Fruit fly (Drosophila melanogaster) whole organism, embryonic: ENCODE data around the gene teq.

Source experiments
- CG10979 ChIP-seq: fragments of 200-800 bp; sonication (Bioruptor generic); optimal IDR thresholded peaks from 2 replicates; lab custom pipeline; 2018; ENCODE audit warnings: missing biosample characterization, mild to moderate bottlenecking, missing genetic modification characterization, moderate library complexity
- CG12155 ChIP-seq: fragments of 200-800 bp; sonication (Bioruptor generic); optimal IDR thresholded peaks from 3 replicates; lab custom pipeline; 2016; ENCODE audit warnings: missing biosample characterization, missing genetic modification characterization
- CG12744 ChIP-seq: fragments of 200-800 bp; sonication (Bioruptor generic); optimal IDR thresholded peaks from 2 replicates; lab custom pipeline; 2016; ENCODE audit warnings: missing biosample characterization, missing genetic modification characterization
- CG13424 ChIP-seq: fragments of 200-800 bp; sonication (Bioruptor generic); optimal IDR thresholded peaks from 2 replicates; lab custom pipeline; 2019; ENCODE audit warnings: missing biosample characterization, mild to moderate bottlenecking, missing genetic modification characterization, moderate library complexity
- CG13624 ChIP-seq: fragments of 200-800 bp; sonication (Bioruptor generic); optimal IDR thresholded peaks from 2 replicates; lab custom pipeline; 2016; ENCODE audit warnings: missing biosample characterization, missing genetic modification characterization
- CG14710 ChIP-seq: fragments of 200-800 bp; sonication (Bioruptor generic); optimal IDR thresholded peaks from 3 replicates; lab custom pipeline; 2019; ENCODE audit warnings: missing biosample characterization, mild to moderate bottlenecking, missing genetic modification characterization, moderate library complexity
- CG18476 ChIP-seq: fragments of 200-800 bp; sonication (Bioruptor generic); optimal IDR thresholded peaks from 2 replicates; lab custom pipeline; 2016; ENCODE audit warnings: missing biosample characterization, mild to moderate bottlenecking, missing genetic modification characterization
- CG18764 ChIP-seq: fragments of 200-800 bp; sonication (Bioruptor generic); optimal IDR thresholded peaks from 3 replicates; lab custom pipeline; 2016; ENCODE audit warnings: missing biosample characterization, missing genetic modification characterization
- CG2678 ChIP-seq: fragments of 200-800 bp; sonication (Bioruptor generic); optimal IDR thresholded peaks from 3 replicates; lab custom pipeline; 2019; ENCODE audit warnings: missing biosample characterization, mild to moderate bottlenecking, missing genetic modification characterization, moderate library complexity
- CG31441 ChIP-seq: fragments of 200-800 bp; sonication (Bioruptor generic); IDR thresholded peaks from 2 replicates; pipeline ENCODE4 v1.3.6; 2022; ENCODE audit warnings: missing biosample characterization, missing genetic modification characterization
- CG33557 ChIP-seq: fragments of 200-800 bp; sonication (Bioruptor generic); optimal IDR thresholded peaks from 2 replicates; lab custom pipeline; 2019; ENCODE audit warnings: missing biosample characterization, mild to moderate bottlenecking, missing genetic modification characterization, moderate library complexity
- CG3407 ChIP-seq: fragments of 200-800 bp; sonication (Bioruptor generic); optimal IDR thresholded peaks from 2 replicates; lab custom pipeline; 2018; ENCODE audit warnings: missing biosample characterization, mild to moderate bottlenecking, missing genetic modification characterization
- CG3847 ChIP-seq: fragments of 200-800 bp; sonication (Bioruptor generic); IDR thresholded peaks from 2 replicates; pipeline ENCODE4 v1.3.6; 2022; ENCODE audit warnings: missing biosample characterization, missing genetic modification characterization
- CG4424 ChIP-seq: fragments of 200-800 bp; sonication (Bioruptor generic); optimal IDR thresholded peaks from 3 replicates; lab custom pipeline; 2016; ENCODE audit warnings: missing biosample characterization, missing genetic modification characterization
- CG6854 ChIP-seq: fragments of 200-800 bp; sonication (Bioruptor generic); optimal IDR thresholded peaks from 3 replicates; lab custom pipeline; 2017; ENCODE audit warnings: missing biosample characterization, mild to moderate bottlenecking, missing genetic modification characterization
- CG7372 ChIP-seq: fragments of 200-800 bp; sonication (Bioruptor generic); IDR thresholded peaks from 2 replicates; pipeline ENCODE4 v1.3.6; 2022; ENCODE audit warnings: missing biosample characterization, missing genetic modification characterization
- CG7556 ChIP-seq: fragments of 200-800 bp; sonication (Bioruptor generic); optimal IDR thresholded peaks from 2 replicates; lab custom pipeline; 2017; ENCODE audit warnings: missing biosample characterization, mild to moderate bottlenecking, missing genetic modification characterization
- CG8388 ChIP-seq: fragments of 200-800 bp; sonication (Bioruptor generic); optimal IDR thresholded peaks from 2 replicates; lab custom pipeline; 2019; ENCODE audit warnings: missing biosample characterization, mild to moderate bottlenecking, missing genetic modification characterization, moderate library complexity
- CG8765 ChIP-seq: fragments of 200-800 bp; sonication (Bioruptor generic); IDR thresholded peaks from 2 replicates; pipeline ENCODE4 v1.3.6; 2022; ENCODE audit warnings: missing biosample characterization, missing genetic modification characterization
- D19B ChIP-seq: fragments of 200-800 bp; sonication (Bioruptor generic); optimal IDR thresholded peaks from 2 replicates; lab custom pipeline; 2017; ENCODE audit warnings: missing biosample characterization, mild to moderate bottlenecking, missing genetic modification characterization
- Dbx ChIP-seq: fragments of 200-800 bp; sonication (Bioruptor generic); IDR thresholded peaks from 3 replicates; pipeline ENCODE4 v1.3.6; 2022; ENCODE audit warnings: missing biosample characterization, missing genetic modification characterization
- Dp ChIP-seq: fragments of 200-800 bp; sonication (Bioruptor generic); optimal IDR thresholded peaks from 2 replicates; lab custom pipeline; 2018; ENCODE audit warnings: missing biosample characterization, mild to moderate bottlenecking, missing genetic modification characterization, moderate library complexity
- Hsf ChIP-seq: fragments of 200-800 bp; sonication (Bioruptor generic); optimal IDR thresholded peaks from 3 replicates; lab custom pipeline; 2016; ENCODE audit warnings: missing biosample characterization, missing genetic modification characterization
- Jarid2 ChIP-seq: fragments of 200-800 bp; sonication (Bioruptor generic); optimal IDR thresholded peaks from 3 replicates; lab custom pipeline; 2017; ENCODE audit warnings: mild to moderate bottlenecking, missing biosample characterization, missing genetic modification reagents, missing genetic modification characterization
- Myb ChIP-seq: fragments of 200-800 bp; sonication (Bioruptor generic); optimal IDR thresholded peaks from 2 replicates; lab custom pipeline; 2016; ENCODE audit warnings: missing biosample characterization, missing genetic modification characterization
- NC2α ChIP-seq: fragments of 200-800 bp; sonication (Bioruptor generic); optimal IDR thresholded peaks from 2 replicates; lab custom pipeline; 2016; ENCODE audit warnings: missing biosample characterization, missing genetic modification characterization
- NK7.1 ChIP-seq: fragments of 200-800 bp; sonication (Bioruptor generic); optimal IDR thresholded peaks from 3 replicates; lab custom pipeline; 2016; ENCODE audit warnings: missing biosample characterization, missing genetic modification characterization
- Side ChIP-seq: fragments of 200-800 bp; sonication (Bioruptor generic); optimal IDR thresholded peaks from 2 replicates; lab custom pipeline; 2016; ENCODE audit warnings: missing biosample characterization, missing genetic modification characterization
- Sry-δ ChIP-seq: fragments of 200-800 bp; sonication (Bioruptor generic); optimal IDR thresholded peaks from 2 replicates; lab custom pipeline; 2016; ENCODE audit warnings: missing biosample characterization, missing genetic modification characterization
- TFAM ChIP-seq: fragments of 200-800 bp; sonication (Bioruptor generic); optimal IDR thresholded peaks from 2 replicates; lab custom pipeline; 2017; ENCODE audit warnings: missing biosample characterization, missing genetic modification characterization, inconsistent platforms
- ab ChIP-seq: fragments of 200-800 bp; sonication (Bioruptor generic); optimal IDR thresholded peaks from 2 replicates; lab custom pipeline; 2016; ENCODE audit warnings: missing biosample characterization, missing genetic modification characterization
- ac ChIP-seq: fragments of 200-800 bp; sonication (Bioruptor generic); optimal IDR thresholded peaks from 3 replicates; lab custom pipeline; 2017; ENCODE audit warnings: missing biosample characterization, mild to moderate bottlenecking, missing genetic modification characterization
- bab2 ChIP-seq: fragments of 200-800 bp; sonication (Bioruptor generic); optimal IDR thresholded peaks from 2 replicates; lab custom pipeline; 2016; ENCODE audit warnings: missing biosample characterization, missing genetic modification characterization
- bbx ChIP-seq: fragments of 200-800 bp; sonication (Bioruptor generic); IDR thresholded peaks from 2 replicates; pipeline ENCODE4 v1.3.6; 2022; ENCODE audit warnings: missing biosample characterization, missing genetic modification characterization; ENCODE audit not compliant: partially characterized antibody
- dmrt99B ChIP-seq: fragments of 200-800 bp; sonication (Bioruptor generic); optimal IDR thresholded peaks from 2 replicates; lab custom pipeline; 2018; ENCODE audit warnings: missing biosample characterization, mild to moderate bottlenecking, missing genetic modification characterization, moderate library complexity
- dysf ChIP-seq: fragments of 200-800 bp; sonication (Bioruptor generic); IDR thresholded peaks from 3 replicates; pipeline ENCODE4 v1.3.6; 2022; ENCODE audit warnings: missing biosample characterization, missing genetic modification characterization
- fd64A ChIP-seq: fragments of 200-800 bp; sonication (Bioruptor generic); optimal IDR thresholded peaks from 3 replicates; lab custom pipeline; 2018; ENCODE audit warnings: missing biosample characterization, mild to moderate bottlenecking, missing genetic modification characterization
- gsb-n ChIP-seq: fragments of 200-800 bp; sonication (Bioruptor generic); optimal IDR thresholded peaks from 3 replicates; lab custom pipeline; 2018; ENCODE audit warnings: missing biosample characterization, mild to moderate bottlenecking, missing genetic modification characterization
- knrl ChIP-seq: fragments of 200-800 bp; sonication (Bioruptor generic); IDR thresholded peaks from 3 replicates; pipeline ENCODE4 v1.3.6; 2022; ENCODE audit warnings: missing biosample characterization, missing genetic modification characterization; ENCODE audit not compliant: partially characterized antibody
- lmd ChIP-seq: fragments of 200-800 bp; sonication (Bioruptor generic); IDR thresholded peaks from 2 replicates; pipeline ENCODE4 v1.3.6; 2022; ENCODE audit warnings: missing biosample characterization, missing genetic modification characterization
- otp ChIP-seq: fragments of 200-800 bp; sonication (Bioruptor generic); IDR thresholded peaks from 3 replicates; pipeline ENCODE4, ENCODE4 v1.3.6; 2022; ENCODE audit warnings: missing biosample characterization, missing genetic modification characterization
- pfk ChIP-seq: fragments of 200-800 bp; sonication (Bioruptor generic); optimal IDR thresholded peaks from 2 replicates; lab custom pipeline; 2018; ENCODE audit warnings: missing biosample characterization, mild to moderate bottlenecking, missing genetic modification characterization, moderate library complexity
- row ChIP-seq: fragments of 200-800 bp; sonication (Bioruptor generic); IDR thresholded peaks from 3 replicates; pipeline ENCODE4 v1.3.6; 2022; ENCODE audit warnings: missing biosample characterization, missing genetic modification characterization
- scrt ChIP-seq: fragments of 200-800 bp; sonication (Bioruptor generic); optimal IDR thresholded peaks from 2 replicates; lab custom pipeline; 2018; ENCODE audit warnings: missing biosample characterization, mild to moderate bottlenecking, missing genetic modification characterization, moderate library complexity
- sr ChIP-seq: fragments of 200-800 bp; sonication (Bioruptor generic); IDR thresholded peaks from 3 replicates; pipeline ENCODE4 v1.3.6; 2022; ENCODE audit warnings: missing biosample characterization, missing genetic modification characterization
- stwl ChIP-seq: fragments of 200-800 bp; sonication (Bioruptor generic); optimal IDR thresholded peaks from 3 replicates; lab custom pipeline; 2018; ENCODE audit warnings: missing biosample characterization, mild to moderate bottlenecking, missing genetic modification characterization, moderate library complexity
- trem ChIP-seq: fragments of 200-800 bp; optimal IDR thresholded peaks from 3 replicates; lab custom pipeline; 2019; ENCODE audit warnings: missing biosample characterization, mild to moderate bottlenecking, missing genetic modification characterization, moderate library complexity
- trh ChIP-seq: fragments of 200-800 bp; sonication (Bioruptor generic); optimal IDR thresholded peaks from 2 replicates; lab custom pipeline; 2016; ENCODE audit warnings: missing biosample characterization, missing genetic modification characterization
- wek ChIP-seq: fragments of 200-800 bp; sonication (Bioruptor generic); optimal IDR thresholded peaks from 3 replicates; lab custom pipeline; 2018; ENCODE audit warnings: missing biosample characterization, mild to moderate bottlenecking, missing genetic modification characterization, moderate library complexity

The teq gene

dm6 chr3L:9128700-9129582, 54.5 kb downstream of the teq start (continued):
- no peak for TF ChIP-seq NC2α (GFP tag; lab: Kevin White, UChicago)
- no peak for TF ChIP-seq CG6854 (GFP tag; lab: Kevin White, UChicago)
- TF ChIP-seq row (GFP tag; lab: Robert Waterston, UW) = peak; percentile 85
- no peak for TF ChIP-seq otp
- no peak for TF ChIP-seq Dp (GFP tag; lab: Kevin White, UChicago)
- TF ChIP-seq CG10979 (tag; lab: Kevin White, UChicago) = peak; percentile 84
- TF ChIP-seq TFAM (GFP tag; lab: Kevin White, UChicago) = no peak
- no peak for TF ChIP-seq stwl
- TF ChIP-seq knrl (GFP tag; lab: Robert Waterston, UW) = no peak
- peak; percentile 41 for TF ChIP-seq CG12155 (GFP tag; lab: Kevin White, UChicago)
- TF ChIP-seq dysf = peak; percentile 39; the same call in 1 of the 3 replicates
- peak; percentile 76 for TF ChIP-seq dmrt99B (tag; lab: Kevin White, UChicago)
- TF ChIP-seq CG2678 (tag; lab: Kevin White, UChicago) = peak; percentile 73
- TF ChIP-seq bbx (GFP tag; lab: Robert Waterston, UW) = peak; percentile 19; the same call in 1 of the 2 replicates
- no peak for TF ChIP-seq bab2 (GFP tag; lab: Kevin White, UChicago)
- TF ChIP-seq gsb-n (tag; lab: Kevin White, UChicago) = peak; percentile 80
- no peak for TF ChIP-seq wek (GFP tag; lab: Kevin White, UChicago)
- peak; percentile 41 for TF ChIP-seq CG33557
- peak; percentile 41 for TF ChIP-seq Hsf (GFP tag; lab: Kevin White, UChicago)
- TF ChIP-seq CG14710 = peak; percentile 79
- no peak for TF ChIP-seq sr (GFP tag; lab: Robert Waterston, UW)
- no peak for TF ChIP-seq pfk (GFP tag; lab: Kevin White, UChicago)
- no peak for TF ChIP-seq Dbx (GFP tag; lab: Robert Waterston, UW)
- no peak for TF ChIP-seq CG13624
- TF ChIP-seq ac (GFP tag; lab: Kevin White, UChicago) = no peak
- no peak for TF ChIP-seq ab (GFP tag; lab: Kevin White, UChicago)
- TF ChIP-seq scrt (GFP tag; lab: Kevin White, UChicago) = peak; percentile 15
- TF ChIP-seq CG13424 = peak; percentile 80
- TF ChIP-seq CG3407 (GFP tag; lab: Kevin White, UChicago) = peak; percentile 58
- no peak for TF ChIP-seq CG12744
- peak; percentile 96 for TF ChIP-seq D19B (GFP tag; lab: Kevin White, UChicago)
- TF ChIP-seq CG8388 (GFP tag; lab: Kevin White, UChicago) = peak; percentile 72
- TF ChIP-seq CG7556 (GFP tag; lab: Kevin White, UChicago) = peak; percentile 89
- TF ChIP-seq fd64A = no peak
- no peak for TF ChIP-seq NK7.1 (GFP tag; lab: Kevin White, UChicago)
- TF ChIP-seq trem (tag; lab: Kevin White, UChicago) = peak; percentile 55
- no peak for TF ChIP-seq Sry-δ
- peak; percentile 84 for TF ChIP-seq CG31441 (GFP tag; lab: Robert Waterston, UW)
- no peak for TF ChIP-seq Jarid2 (GFP tag; lab: Kevin White, UChicago)
- peak; percentile 80 for TF ChIP-seq CG4424 (GFP tag; lab: Kevin White, UChicago)
- TF ChIP-seq CG18476 (GFP tag; lab: Kevin White, UChicago) = peak; percentile 39
- TF ChIP-seq CG18764 = no peak
- no peak for TF ChIP-seq Side (GFP tag; lab: Kevin White, UChicago)
- peak; percentile 33 for TF ChIP-seq trh (GFP tag; lab: Kevin White, UChicago)
- TF ChIP-seq CG3847 (GFP tag; lab: Robert Waterston, UW) = 0 out of 2 replicates have a peak, but pooled peaks have one; percentile 11
- peak; percentile 49 for TF ChIP-seq lmd (GFP tag; lab: Robert Waterston, UW)
- TF ChIP-seq Myb (GFP tag; lab: Kevin White, UChicago) = no peak
- TF ChIP-seq CG8765 (GFP tag; lab: Robert Waterston, UW) = no peak
- no peak for TF ChIP-seq CG7372 (GFP tag; lab: Robert Waterston, UW)
